Fruit fly (Drosophila melanogaster): Measurements from ENCODE around the gene vls.

The vls gene

dm6 chr2L:20082965-20083855 lies 17.7 kb upstream of the vls start:
- no peak for TF ChIP-seq Rx (GFP tag; IDR thresholded peaks at IDR 0.05)
- no peak for TF ChIP-seq twi (tag; optimal IDR thresholded peaks at IDR 0.05)
- TF ChIP-seq Lim3 (GFP tag; IDR thresholded peaks at IDR 0.05) = no peak
- no peak for TF ChIP-seq CG12744 (GFP tag; optimal IDR thresholded peaks at IDR 0.05)
- peak; percentile 21 for TF ChIP-seq CG5180 (GFP tag; optimal IDR thresholded peaks at IDR 0.05)
- peak; percentile 36 for TF ChIP-seq CG3281 (GFP tag; optimal IDR thresholded peaks at IDR 0.05)
- TF ChIP-seq CoRest (tag; optimal IDR thresholded peaks at IDR 0.05) = peak; percentile 32
- TF ChIP-seq gce (GFP tag; IDR thresholded peaks at IDR 0.05) = no peak
- peak; percentile 9 for TF ChIP-seq CG6854 (GFP tag; optimal IDR thresholded peaks at IDR 0.05)
- TF ChIP-seq Dp (GFP tag; optimal IDR thresholded peaks at IDR 0.05) = no peak
- peak; percentile 51 for TF ChIP-seq slbo (GFP tag; IDR thresholded peaks at IDR 0.05)
- TF ChIP-seq ato (GFP tag; IDR thresholded peaks at IDR 0.05; ENCODE audit: partially characterized antibody) = peak; percentile 33; the same call in 1 of the 2 replicates
- no peak for TF ChIP-seq CG11456 (GFP tag; IDR thresholded peaks at IDR 0.05)
- peak; percentile 13 for TF ChIP-seq Blimp-1 (GFP tag; optimal IDR thresholded peaks at IDR 0.05)
- no peak for TF ChIP-seq hth (optimal IDR thresholded peaks at IDR 0.05)
- 0 out of 2 replicates have a peak, but pooled peaks have one; percentile 38 for TF ChIP-seq ara (GFP tag; IDR thresholded peaks at IDR 0.05)
- peak in 1 of 2 experiments; percentile 5 for TF ChIP-seq dpn (GFP tag; optimal IDR thresholded peaks at IDR 0.05)
- TF ChIP-seq pan (optimal IDR thresholded peaks at IDR 0.05) = no peak
- TF ChIP-seq pan (GFP tag; optimal IDR thresholded peaks at IDR 0.05 in 1 of 2, IDR thresholded peaks at IDR 0.05 in 1 of 2) = peak in 1 of 2 experiments; percentile 23
- TF ChIP-seq ATbp (GFP tag; optimal IDR thresholded peaks at IDR 0.05) = peak; percentile 8
- peak; percentile 64 for TF ChIP-seq corto (GFP tag; optimal IDR thresholded peaks at IDR 0.05)
- TF ChIP-seq CG10366 (GFP tag; IDR thresholded peaks at IDR 0.05) = peak; percentile 24; the same call in 1 of the 2 replicates
- peak in 1 of 2 experiments; percentile 78 for TF ChIP-seq eve (GFP tag; optimal IDR thresholded peaks at IDR 0.05)
- no peak for TF ChIP-seq peb (GFP tag; IDR thresholded peaks at IDR 0.05)
- peak; percentile 86; the same call in 2 of the 4 replicates for TF ChIP-seq chinmo (GFP tag; IDR thresholded peaks at IDR 0.05; ENCODE audit: partially characterized antibody)
- peak in 1 of 2 experiments; percentile 68 for TF ChIP-seq crp (GFP tag; optimal IDR thresholded peaks at IDR 0.05)
- TF ChIP-seq cas (GFP tag; IDR thresholded peaks at IDR 0.05) = no peak
- no peak for TF ChIP-seq CG14667 (GFP tag; IDR thresholded peaks at IDR 0.05)
- no peak for TF ChIP-seq CG8765 (GFP tag; IDR thresholded peaks at IDR 0.05)
- peak; percentile 9 for TF ChIP-seq CG12391 (tag; optimal IDR thresholded peaks at IDR 0.05)
- peak; percentile 19 for TF ChIP-seq CG2120 (GFP tag; optimal IDR thresholded peaks at IDR 0.05)
- no peak for TF ChIP-seq prd (optimal IDR thresholded peaks at IDR 0.05)
- TF ChIP-seq prd (GFP tag; IDR thresholded peaks at IDR 0.05) = peak; percentile 18; the same call in 1 of the 3 replicates
- TF ChIP-seq CG32772 (GFP tag; IDR thresholded peaks at IDR 0.05) = no peak
- TF ChIP-seq trem (tag; optimal IDR thresholded peaks at IDR 0.05) = no peak
- no peak for TF ChIP-seq CG11723 (GFP tag; optimal IDR thresholded peaks at IDR 0.05)
- peak; percentile 19 for TF ChIP-seq CG9817 (tag; optimal IDR thresholded peaks at IDR 0.05)
- peak; percentile 47 for TF ChIP-seq Sox102F (GFP tag; optimal IDR thresholded peaks at IDR 0.05)
- TF ChIP-seq phol (tag; optimal IDR thresholded peaks at IDR 0.05) = peak; percentile 5
- no peak for TF ChIP-seq Dref (GFP tag; IDR thresholded peaks at IDR 0.05)
- peak; percentile 44; the same call in 1 of the 2 replicates for TF ChIP-seq sob (GFP tag; IDR thresholded peaks at IDR 0.05)
- TF ChIP-seq Atf6 (GFP tag; IDR thresholded peaks at IDR 0.05) = no peak
- no peak for TF ChIP-seq nom (GFP tag; optimal IDR thresholded peaks at IDR 0.05)
- no peak for TF ChIP-seq cwo (GFP tag; optimal IDR thresholded peaks at IDR 0.05)
- TF ChIP-seq exex (tag; optimal IDR thresholded peaks at IDR 0.05) = peak; percentile 77
- TF ChIP-seq BtbVII (GFP tag; optimal IDR thresholded peaks at IDR 0.05) = peak; percentile 37
- TF ChIP-seq Pdp1 (GFP tag; optimal IDR thresholded peaks at IDR 0.05) = peak in 1 of 2 experiments; percentile 85
- TF ChIP-seq Adf1 (GFP tag; IDR thresholded peaks at IDR 0.05) = peak; percentile 27; the same call in 1 of the 2 replicates

All from whole organism, embryonic.